Worm (Caenorhabditis elegans) whole organism, young adult: Measurements from ENCODE around the gene F16F9.4.

Experiments
- B0019.2 ChIP-seq: fragments of 200-800 bp; sonication (Bioruptor generic); conservative IDR thresholded peaks from 2 replicates; pipeline ENCODE4 v1.3.6; 2022; ENCODE audit warnings: missing genetic modification reagents, missing genetic modification characterization, missing compliant biosample characterization
- F23B12.7 ChIP-seq: sonication (generic microtip); optimal IDR thresholded peaks from 2 replicates; lab custom pipeline; 2017; ENCODE audit warnings: missing genetic modification characterization, mild to moderate bottlenecking, missing compliant biosample characterization, antibody characterized with exemption, moderate library complexity; ENCODE audit not compliant: insufficient read depth
- F39B2.1 ChIP-seq: fragments of 200-800 bp; sonication (Bioruptor generic); IDR thresholded peaks from 2 replicates; pipeline ENCODE4 v1.3.6; 2022; ENCODE audit warnings: missing genetic modification reagents, missing genetic modification characterization, missing compliant biosample characterization
- F57A8.1 ChIP-seq: fragments of 200-800 bp; sonication (Bioruptor generic); optimal IDR thresholded peaks from 2 replicates; lab custom pipeline; 2018; ENCODE audit warnings: mild to moderate bottlenecking, missing genetic modification characterization, moderate library complexity, missing compliant biosample characterization
- F57C9.4 ChIP-seq: sonication (generic microtip); optimal IDR thresholded peaks from 2 replicates; lab custom pipeline; 2017; ENCODE audit warnings: mild to moderate bottlenecking, missing genetic modification characterization, missing compliant biosample characterization
- T07F8.4 ChIP-seq: sonication (generic microtip); optimal IDR thresholded peaks from 2 replicates; lab custom pipeline; 2016; ENCODE audit warnings: mild to moderate bottlenecking, missing genetic modification characterization, moderate library complexity, missing compliant biosample characterization
- T26A5.8 ChIP-seq: sonication (generic microtip); optimal IDR thresholded peaks from 2 replicates; lab custom pipeline; 2016; ENCODE audit warnings: missing genetic modification characterization, missing compliant biosample characterization
- Y53F4B.3 ChIP-seq: fragments of 200-800 bp; sonication (Bioruptor generic); IDR thresholded peaks from 2 replicates; pipeline ENCODE4 v1.3.6; 2022; ENCODE audit warnings: missing genetic modification reagents, missing genetic modification characterization, missing compliant biosample characterization
- Y95B8A.8 ChIP-seq: fragments of 200-800 bp; sonication (Bioruptor generic); IDR thresholded peaks from 2 replicates; pipeline ENCODE4 v1.3.6; 2022; ENCODE audit warnings: missing genetic modification reagents, missing genetic modification characterization, missing compliant biosample characterization
- ZK185.1 ChIP-seq: sonication (generic microtip); optimal IDR thresholded peaks from 2 replicates; lab custom pipeline; 2016; ENCODE audit warnings: mild to moderate bottlenecking, missing genetic modification characterization, missing compliant biosample characterization; ENCODE audit not compliant: poor library complexity, severe bottlenecking
- aptf-2 ChIP-seq: fragments of 200-800 bp; sonication (Bioruptor generic); conservative IDR thresholded peaks from 2 replicates; pipeline ENCODE4 v1.3.6; 2022; ENCODE audit warnings: missing genetic modification reagents, missing genetic modification characterization, missing compliant biosample characterization
- atf-7 ChIP-seq: sonication (generic microtip); optimal IDR thresholded peaks from 2 replicates; lab custom pipeline; 2017; ENCODE audit warnings: mild to moderate bottlenecking, missing genetic modification characterization, missing compliant biosample characterization
- attf-6 ChIP-seq: fragments of 200-800 bp; sonication (Bioruptor generic); IDR thresholded peaks from 2 replicates; pipeline ENCODE4 v1.3.6; 2022; ENCODE audit warnings: missing genetic modification reagents, missing genetic modification characterization, missing compliant biosample characterization
- cebp-1 ChIP-seq, 2 experiments: fragments of 200-800 bp in 1 of 2; sonication (Bioruptor generic) in 1 of 2; sonication (generic microtip) in 1 of 2; IDR thresholded peaks in 1 of 2; optimal IDR thresholded peaks in 1 of 2; 2 replicates each; pipeline versions ENCODE4 v1.3.6 to Lab custom; 2017 to 2022; ENCODE audit warnings: missing compliant biosample characterization in 2 of 2, missing genetic modification characterization in 2 of 2, mild to moderate bottlenecking in 1 of 2, missing genetic modification reagents in 1 of 2, moderate library complexity in 1 of 2
- cebp-2 ChIP-seq: fragments of 200-800 bp; sonication (Bioruptor generic); IDR thresholded peaks from 2 replicates; pipeline ENCODE4 v1.3.6; 2022; ENCODE audit warnings: missing genetic modification characterization, missing compliant biosample characterization
- ceh-79 ChIP-seq: sonication (generic microtip); optimal IDR thresholded peaks from 2 replicates; lab custom pipeline; 2017; ENCODE audit warnings: mild to moderate bottlenecking, missing genetic modification characterization, missing compliant biosample characterization
- ceh-91 ChIP-seq: fragments of 200-800 bp; sonication (Bioruptor generic); IDR thresholded peaks from 2 replicates; pipeline ENCODE4 v1.3.6; 2022; ENCODE audit warnings: missing genetic modification reagents, missing genetic modification characterization, missing compliant biosample characterization
- die-1 ChIP-seq: sonication (generic microtip); optimal IDR thresholded peaks from 2 replicates; lab custom pipeline; 2016; ENCODE audit warnings: missing genotype, mild to moderate bottlenecking, missing genetic modification characterization, missing compliant biosample characterization
- dpl-1 ChIP-seq: fragments of 150-350 bp; optimal IDR thresholded peaks from 2 replicates; lab custom pipeline; 2014; ENCODE audit warnings: missing biosample characterization, missing genetic modification reagents, missing genetic modification characterization
- efl-1 ChIP-seq: fragments of 150-350 bp; optimal IDR thresholded peaks from 2 replicates; lab custom pipeline; 2014; ENCODE audit warnings: missing biosample characterization, missing genetic modification reagents, missing genetic modification characterization
- egl-18 ChIP-seq: fragments of 200-800 bp; sonication (Bioruptor generic); IDR thresholded peaks from 2 replicates; pipeline ENCODE4 v1.3.6; 2022; ENCODE audit warnings: missing genetic modification reagents, missing genetic modification characterization, missing compliant biosample characterization
- ekl-4 ChIP-seq: fragments of 200-800 bp; sonication (Bioruptor generic); IDR thresholded peaks from 2 replicates; pipeline ENCODE4 v1.3.6; 2022; ENCODE audit warnings: missing genetic modification reagents, missing genetic modification characterization, missing compliant biosample characterization
- ets-4 ChIP-seq: fragments of 200-800 bp; sonication (Bioruptor generic); optimal IDR thresholded peaks from 2 replicates; lab custom pipeline; 2018; ENCODE audit warnings: mild to moderate bottlenecking, missing genetic modification characterization, missing compliant biosample characterization
- fkh-3 ChIP-seq: sonication (generic microtip); optimal IDR thresholded peaks from 2 replicates; lab custom pipeline; 2016; ENCODE audit warnings: mild to moderate bottlenecking, missing genetic modification characterization, missing compliant biosample characterization
- gei-17 ChIP-seq: fragments of 200-800 bp; sonication (Bioruptor generic); optimal IDR thresholded peaks from 2 replicates; lab custom pipeline; 2018; ENCODE audit warnings: mild to moderate bottlenecking, missing genetic modification characterization, missing compliant biosample characterization
- lin-35 ChIP-seq, 3 experiments: fragments of 150-350 bp in 2 of 3; sonication (generic microtip) in 1 of 3; optimal IDR thresholded peaks; 2 replicates each; lab custom pipeline; 2014 to 2018; ENCODE audit warnings: missing biosample characterization in 3 of 3, missing genetic modification characterization in 3 of 3, missing genetic modification reagents in 3 of 3
- lir-1 ChIP-seq: fragments of 200-800 bp; sonication (Bioruptor generic); conservative IDR thresholded peaks from 2 replicates; pipeline ENCODE4 v1.3.6; 2022; ENCODE audit warnings: missing genetic modification reagents, missing genetic modification characterization, missing compliant biosample characterization
- madf-3 ChIP-seq: fragments of 200-800 bp; sonication (Bioruptor generic); IDR thresholded peaks from 2 replicates; pipeline ENCODE4 v1.3.6; 2022; ENCODE audit warnings: missing genetic modification reagents, missing genetic modification characterization, missing compliant biosample characterization
- madf-6 ChIP-seq: fragments of 200-800 bp; sonication (Bioruptor generic); IDR thresholded peaks from 2 replicates; pipeline ENCODE4 v1.3.6; 2022; ENCODE audit warnings: missing genetic modification reagents, missing genetic modification characterization, missing compliant biosample characterization
- madf-8 ChIP-seq: fragments of 200-800 bp; sonication (Bioruptor generic); conservative IDR thresholded peaks from 2 replicates; pipeline ENCODE4 v1.3.6; 2022; ENCODE audit warnings: missing genetic modification reagents, missing genetic modification characterization, missing compliant biosample characterization
- nfya-1 ChIP-seq: sonication (generic microtip); optimal IDR thresholded peaks from 2 replicates; lab custom pipeline; 2017; ENCODE audit warnings: antibody characterized with exemption, missing compliant biosample characterization, missing genetic modification characterization, borderline replicate concordance; ENCODE audit not compliant: insufficient read depth
- nhr-27 ChIP-seq: fragments of 200-800 bp; sonication (Bioruptor generic); optimal IDR thresholded peaks from 2 replicates; lab custom pipeline; 2018; ENCODE audit warnings: mild to moderate bottlenecking, missing genetic modification characterization, moderate library complexity, missing compliant biosample characterization
- pbrm-1 ChIP-seq: fragments of 200-800 bp; sonication (Bioruptor generic); IDR thresholded peaks from 2 replicates; pipeline ENCODE4 v1.3.6; 2022; ENCODE audit warnings: missing genetic modification reagents, missing genetic modification characterization, missing compliant biosample characterization
- pha-4 ChIP-seq: fragments of 150-350 bp; sonication (generic microtip); optimal IDR thresholded peaks from 2 replicates; lab custom pipeline; 2014; ENCODE audit warnings: missing biosample characterization, missing genetic modification reagents, missing genetic modification characterization
- sdz-38 ChIP-seq: sonication (generic microtip); optimal IDR thresholded peaks from 2 replicates; lab custom pipeline; 2016; ENCODE audit warnings: missing genotype, missing genetic modification characterization, missing compliant biosample characterization
- snpc-1.1 ChIP-seq: sonication (generic microtip); optimal IDR thresholded peaks from 2 replicates; lab custom pipeline; 2017; ENCODE audit warnings: missing genetic modification characterization, mild to moderate bottlenecking, missing compliant biosample characterization, antibody characterized with exemption, moderate library complexity, missing genotype, missing genetic modification reagents; ENCODE audit not compliant: insufficient read depth
- snpc-1.3 ChIP-seq: sonication (generic microtip); optimal IDR thresholded peaks from 2 replicates; lab custom pipeline; 2017; ENCODE audit warnings: missing genetic modification characterization, mild to moderate bottlenecking, missing compliant biosample characterization, antibody characterized with exemption, moderate library complexity, missing genotype, missing genetic modification reagents; ENCODE audit not compliant: insufficient read depth
- snpc-4 ChIP-seq, 5 experiments: fragments of 150-350 bp in 1 of 5; sonication (generic microtip) in 4 of 5; optimal IDR thresholded peaks; 2 replicates each; lab custom pipeline; 2014 to 2018; ENCODE audit warnings: missing genetic modification characterization in 5 of 5, missing biosample characterization in 3 of 5, antibody characterized with exemption in 2 of 5, mild to moderate bottlenecking in 2 of 5, missing compliant biosample characterization in 2 of 5, missing genotype in 2 of 5, moderate library complexity in 2 of 5, missing genetic modification reagents in 1 of 5
- somi-1 ChIP-seq: fragments of 200-800 bp; sonication (Bioruptor generic); optimal IDR thresholded peaks from 2 replicates; lab custom pipeline; 2018; ENCODE audit warnings: mild to moderate bottlenecking, missing genetic modification characterization, missing compliant biosample characterization
- sptf-2 ChIP-seq: fragments of 200-800 bp; sonication (Bioruptor generic); optimal IDR thresholded peaks from 2 replicates; lab custom pipeline; 2018; ENCODE audit warnings: mild to moderate bottlenecking, missing genetic modification characterization, missing compliant biosample characterization
- tbp1 ChIP-seq: fragments of 200-800 bp; sonication (Bioruptor generic); optimal IDR thresholded peaks from 2 replicates; lab custom pipeline; 2018; ENCODE audit warnings: mild to moderate bottlenecking, missing genetic modification characterization, missing compliant biosample characterization
- unc-130 ChIP-seq: sonication (generic microtip); optimal IDR thresholded peaks from 2 replicates; lab custom pipeline; 2016; ENCODE audit warnings: missing genetic modification reagents, missing genetic modification characterization, missing compliant biosample characterization
- ztf-18 ChIP-seq: sonication (generic microtip); optimal IDR thresholded peaks from 2 replicates; lab custom pipeline; 2016; ENCODE audit warnings: missing genotype, mild to moderate bottlenecking, missing genetic modification characterization, missing compliant biosample characterization

The F16F9.4 gene

DNA sequence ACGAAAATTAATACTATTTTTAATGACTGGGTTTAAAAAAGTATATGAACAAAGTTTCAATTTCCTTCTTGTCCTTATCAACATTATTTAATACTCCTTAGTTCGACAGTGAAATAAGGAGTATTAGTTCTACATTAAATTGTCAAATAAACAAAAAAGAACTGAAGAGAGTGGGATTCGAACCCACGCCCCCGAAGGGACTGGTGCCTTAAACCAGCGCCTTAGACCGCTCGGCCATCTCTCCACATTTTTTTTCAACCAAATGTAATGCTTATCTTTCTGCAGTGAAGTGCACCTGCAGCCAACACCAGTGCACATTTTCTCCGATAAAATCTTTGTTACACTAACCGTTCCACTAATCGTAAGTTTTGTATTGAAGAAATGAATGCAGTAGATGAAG, 43.9 kb downstream of the F16F9.4 start (continued):
- TF ChIP-seq die-1 (tag; lab: Kevin White, UChicago) = peak; percentile 57
- TF ChIP-seq Y95B8A.8 (GFP tag; lab: Robert Waterston, UW) = no peak
- TF ChIP-seq gei-17 = no peak
- TF ChIP-seq Y53F4B.3 (GFP tag; lab: Robert Waterston, UW) = no peak
- no peak for TF ChIP-seq T26A5.8
- no peak for TF ChIP-seq cebp-2 (GFP tag; lab: Robert Waterston, UW)
- TF ChIP-seq F39B2.1 (GFP tag; lab: Robert Waterston, UW) = no peak
- no peak for TF ChIP-seq F23B12.7 (tag; lab: Kevin White, UChicago)
- TF ChIP-seq ekl-4 (GFP tag; lab: Robert Waterston, UW) = no peak
- no peak for TF ChIP-seq snpc-1.1
- no peak for TF ChIP-seq F57C9.4 (tag; lab: Kevin White, UChicago)
- no peak for TF ChIP-seq ets-4
- TF ChIP-seq fkh-3 (tag; lab: Kevin White, UChicago) = no peak
- peak; percentile 36 for TF ChIP-seq ztf-18
- no peak for TF ChIP-seq pha-4 (tag; lab: Kevin White, UChicago)
- no peak for TF ChIP-seq lin-35 (GFP tag; optimal IDR thresholded peaks at IDR 0.05; lab: Kevin White, UChicago)
- peak; percentile 5 for TF ChIP-seq snpc-4 (GFP tag; optimal IDR thresholded peaks at IDR 0.05; lab: Kevin White, UChicago)
- TF ChIP-seq snpc-4 (tag; optimal IDR thresholded peaks at IDR 0.05; lab: Kevin White, UChicago) = peak in 2 of 4 experiments; percentile 35 to 63
- no peak for TF ChIP-seq aptf-2 (GFP tag; lab: Robert Waterston, UW)
- TF ChIP-seq nfya-1 (tag; lab: Kevin White, UChicago) = no peak
- no peak for TF ChIP-seq madf-8 (GFP tag; lab: Robert Waterston, UW)
- TF ChIP-seq nhr-27 (tag; lab: Kevin White, UChicago) = no peak
- no peak for TF ChIP-seq ceh-79 (tag; lab: Kevin White, UChicago)
- no peak for TF ChIP-seq madf-6 (GFP tag; lab: Robert Waterston, UW)
- TF ChIP-seq efl-1 (GFP tag; lab: Kevin White, UChicago) = no peak
- TF ChIP-seq unc-130 (GFP tag; lab: Kevin White, UChicago) = no peak
- TF ChIP-seq T07F8.4 (tag; lab: Kevin White, UChicago) = no peak
- TF ChIP-seq ceh-91 (GFP tag; lab: Robert Waterston, UW) = no peak
- TF ChIP-seq madf-3 (GFP tag; lab: Robert Waterston, UW) = no peak
- peak; percentile 89 for TF ChIP-seq tbp1
- TF ChIP-seq ZK185.1 (tag; lab: Kevin White, UChicago) = peak; percentile 8
- peak; percentile 62; the same call in 1 of the 2 replicates for TF ChIP-seq pbrm-1 (GFP tag; lab: Robert Waterston, UW)
- TF ChIP-seq dpl-1 = no peak
- no peak for TF ChIP-seq sptf-2 (GFP tag; lab: Kevin White, UChicago)
- peak; percentile 34 for TF ChIP-seq snpc-1.3 (tag; lab: Kevin White, UChicago)
- no peak for TF ChIP-seq cebp-1 (GFP tag; IDR thresholded peaks at IDR 0.05; lab: Robert Waterston, UW)
- peak; percentile 26 for TF ChIP-seq cebp-1 (tag; optimal IDR thresholded peaks at IDR 0.05; lab: Kevin White, UChicago)
- TF ChIP-seq atf-7 (tag; lab: Kevin White, UChicago) = no peak
- TF ChIP-seq B0019.2 = no peak
- TF ChIP-seq egl-18 (GFP tag; lab: Robert Waterston, UW) = no peak
- no peak for TF ChIP-seq F57A8.1 (GFP tag; lab: Kevin White, UChicago)
- TF ChIP-seq sdz-38 (tag; lab: Kevin White, UChicago) = no peak
- no peak for TF ChIP-seq lir-1 (GFP tag; lab: Robert Waterston, UW)
- TF ChIP-seq attf-6 = no peak
- no peak for TF ChIP-seq somi-1
